Worm (Caenorhabditis elegans) whole organism, young adult: ENCODE results near the gene ska-3.

Experiments
- C17E4.6 ChIP-seq: fragments of 200-800 bp; sonication (Bioruptor generic); IDR thresholded peaks from 2 replicates; pipeline ENCODE4 v1.3.6; 2022; ENCODE audit warnings: missing genetic modification reagents, missing genetic modification characterization, missing compliant biosample characterization
- F52B5.7 ChIP-seq: sonication (generic microtip); optimal IDR thresholded peaks from 2 replicates; lab custom pipeline; 2016; ENCODE audit warnings: mild to moderate bottlenecking, missing genetic modification characterization, missing compliant biosample characterization
- Y95B8A.8 ChIP-seq: fragments of 200-800 bp; sonication (Bioruptor generic); IDR thresholded peaks from 2 replicates; pipeline ENCODE4 v1.3.6; 2022; ENCODE audit warnings: missing genetic modification reagents, missing genetic modification characterization, missing compliant biosample characterization
- ama-1 ChIP-seq, 3 experiments: fragments of 150-350 bp in 1 of 3; sonication (generic microtip) in 2 of 3; optimal IDR thresholded peaks; 2 replicates each; lab custom pipeline; 2014 to 2018; ENCODE audit warnings: missing biosample characterization in 2 of 3, missing genetic modification characterization in 2 of 3, missing genetic modification reagents in 2 of 3
- ceh-27 ChIP-seq: fragments of 200-800 bp; sonication (Bioruptor generic); optimal IDR thresholded peaks from 2 replicates; lab custom pipeline; 2018; ENCODE audit warnings: mild to moderate bottlenecking, missing genetic modification characterization, moderate library complexity, missing compliant biosample characterization
- lin-35 ChIP-seq, 3 experiments: fragments of 150-350 bp in 2 of 3; sonication (generic microtip) in 1 of 3; optimal IDR thresholded peaks; 2 replicates each; lab custom pipeline; 2014 to 2018; ENCODE audit warnings: missing biosample characterization in 3 of 3, missing genetic modification characterization in 3 of 3, missing genetic modification reagents in 3 of 3
- ztf-22 ChIP-seq: fragments of 200-800 bp; sonication (Bioruptor generic); optimal IDR thresholded peaks from 2 replicates; lab custom pipeline; 2018; ENCODE audit warnings: mild to moderate bottlenecking, missing genetic modification characterization, moderate library complexity, missing compliant biosample characterization

DNA sequence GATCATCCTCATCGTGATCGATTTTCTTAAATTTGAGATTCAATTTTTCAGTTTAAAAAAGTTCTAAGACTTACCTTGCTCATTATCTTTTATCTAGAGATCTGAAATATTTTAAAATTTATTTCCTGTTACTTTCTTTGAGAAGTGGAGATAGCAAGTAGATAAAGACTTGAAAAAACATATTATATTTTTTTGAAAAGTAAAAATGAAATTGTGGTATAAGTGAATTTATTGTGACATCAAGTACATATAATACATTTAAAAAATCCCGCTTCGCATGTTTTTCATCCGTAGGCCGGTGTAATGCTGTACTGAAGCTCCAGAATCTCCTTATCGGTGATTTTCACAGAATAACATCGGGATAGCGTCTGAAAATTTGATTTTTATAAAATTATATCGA is 18.5 kb upstream of the ska-3 start, which contains the start of gene B0336.7:
- TF ChIP-seq ceh-27 (GFP tag; lab: Kevin White, UChicago): no peak
- no peak for TF ChIP-seq lin-35 (GFP tag; optimal IDR thresholded peaks at IDR 0.05; lab: Kevin White, UChicago)
- no peak for TF ChIP-seq ama-1 (optimal IDR thresholded peaks at IDR 0.05; lab: Kevin White, UChicago)
- no peak for TF ChIP-seq ama-1 (GFP tag; optimal IDR thresholded peaks at IDR 0.05; lab: Kevin White, UChicago)
- no peak for TF ChIP-seq C17E4.6 (GFP tag; lab: Robert Waterston, UW)
- no peak for TF ChIP-seq Y95B8A.8 (GFP tag; lab: Robert Waterston, UW)
- no peak for TF ChIP-seq F52B5.7
- TF ChIP-seq ztf-22: no peak
